Worm (Caenorhabditis elegans) whole organism, L2 larva: Measurements from ENCODE around the gene C27H5.2.

Source experiments
- C34F6.9 ChIP-seq: fragments of 150-350 bp; optimal IDR thresholded peaks from 2 replicates; lab custom pipeline; 2014; ENCODE audit warnings: missing biosample characterization, missing genetic modification characterization
- F13H6.1 ChIP-seq: sonication (generic microtip); optimal IDR thresholded peaks from 2 replicates; lab custom pipeline; 2016; ENCODE audit warnings: missing genetic modification characterization, missing compliant biosample characterization
- R02D3.7 ChIP-seq: fragments of 150-350 bp; optimal IDR thresholded peaks from 2 replicates; lab custom pipeline; 2014; ENCODE audit warnings: missing biosample characterization, missing genetic modification characterization
- Y55F3AM.14 ChIP-seq: fragments of 200-800 bp; sonication (Bioruptor generic); optimal IDR thresholded peaks from 2 replicates; lab custom pipeline; 2018; ENCODE audit warnings: mild to moderate bottlenecking, missing genetic modification characterization, missing compliant biosample characterization
- alr-1 ChIP-seq: fragments of 150-350 bp; optimal IDR thresholded peaks from 2 replicates; lab custom pipeline; 2014; ENCODE audit warnings: missing biosample characterization, missing genetic modification characterization
- aly-2 ChIP-seq: fragments of 150-350 bp; optimal IDR thresholded peaks from 2 replicates; lab custom pipeline; 2014; ENCODE audit warnings: missing biosample characterization, missing genetic modification characterization
- ama-1 ChIP-seq: fragments of 150-350 bp; optimal IDR thresholded peaks from 2 replicates; lab custom pipeline; 2018; ENCODE audit warnings: inconsistent platforms
- ceh-16 ChIP-seq: fragments of 150-350 bp; optimal IDR thresholded peaks from 2 replicates; lab custom pipeline; 2014; ENCODE audit warnings: missing biosample characterization, missing genetic modification characterization
- ceh-82 ChIP-seq: fragments of 150-350 bp; optimal IDR thresholded peaks from 2 replicates; lab custom pipeline; 2014; ENCODE audit warnings: missing biosample characterization, missing genetic modification characterization
- crh-2 ChIP-seq: sonication (generic microtip); optimal IDR thresholded peaks from 2 replicates; lab custom pipeline; 2017; ENCODE audit warnings: missing biosample characterization, missing genetic modification characterization
- dmd-4 ChIP-seq: sonication (generic microtip); optimal IDR thresholded peaks from 2 replicates; lab custom pipeline; 2017; ENCODE audit warnings: missing biosample characterization, missing genetic modification characterization
- egl-27 ChIP-seq: sonication (generic microtip); optimal IDR thresholded peaks from 3 replicates; lab custom pipeline; 2017; ENCODE audit warnings: missing biosample characterization, missing genetic modification reagents, missing genetic modification characterization
- elt-1 ChIP-seq: fragments of 150-350 bp; optimal IDR thresholded peaks from 2 replicates; lab custom pipeline; 2014; ENCODE audit warnings: missing biosample characterization, missing genetic modification characterization
- elt-3 ChIP-seq: sonication (generic microtip); optimal IDR thresholded peaks from 2 replicates; lab custom pipeline; 2017; ENCODE audit warnings: missing biosample characterization, missing genetic modification characterization
- fos-1 ChIP-seq: fragments of 150-350 bp; optimal IDR thresholded peaks from 2 replicates; lab custom pipeline; 2014; ENCODE audit warnings: missing biosample characterization, missing genetic modification characterization
- lin-11 ChIP-seq: fragments of 150-350 bp; sonication (generic microtip); optimal IDR thresholded peaks from 2 replicates; lab custom pipeline; 2014; ENCODE audit warnings: missing biosample characterization, missing genetic modification characterization, inconsistent platforms, mixed read lengths
- lin-39 ChIP-seq: fragments of 150-350 bp; optimal IDR thresholded peaks from 2 replicates; lab custom pipeline; 2014; ENCODE audit warnings: missing biosample characterization, missing genetic modification reagents, missing genetic modification characterization
- lsy-2 ChIP-seq, 2 experiments: fragments of 150-350 bp in 1 of 2; sonication (generic microtip) in 1 of 2; optimal IDR thresholded peaks; 2 replicates each; lab custom pipeline; 2014 to 2017; ENCODE audit warnings: missing biosample characterization in 2 of 2, missing genetic modification characterization in 2 of 2
- mab-5 ChIP-seq: fragments of 150-350 bp; optimal IDR thresholded peaks from 2 replicates; lab custom pipeline; 2014; ENCODE audit warnings: missing biosample characterization, missing genetic modification characterization
- mbf-1 ChIP-seq: sonication (generic microtip); optimal IDR thresholded peaks from 2 replicates; lab custom pipeline; 2017; ENCODE audit warnings: missing biosample characterization, missing genetic modification characterization
- nhr-10 ChIP-seq: sonication (generic microtip); optimal IDR thresholded peaks from 2 replicates; lab custom pipeline; 2017; ENCODE audit warnings: missing biosample characterization, missing genetic modification characterization
- nhr-12 ChIP-seq: fragments of 150-350 bp; optimal IDR thresholded peaks from 2 replicates; lab custom pipeline; 2014; ENCODE audit warnings: missing biosample characterization, missing genetic modification characterization
- nhr-129 ChIP-seq: fragments of 150-350 bp; optimal IDR thresholded peaks from 2 replicates; lab custom pipeline; 2014; ENCODE audit warnings: missing biosample characterization, missing genetic modification characterization
- nhr-21 ChIP-seq: fragments of 150-350 bp; optimal IDR thresholded peaks from 2 replicates; lab custom pipeline; 2014; ENCODE audit warnings: missing biosample characterization, missing genetic modification characterization
- nhr-237 ChIP-seq: fragments of 150-350 bp; optimal IDR thresholded peaks from 2 replicates; lab custom pipeline; 2014; ENCODE audit warnings: missing biosample characterization, missing genetic modification characterization
- nhr-25 ChIP-seq: fragments of 150-350 bp; sonication (generic microtip); optimal IDR thresholded peaks from 3 replicates; lab custom pipeline; 2014; ENCODE audit warnings: missing biosample characterization, missing genetic modification characterization
- nhr-77 ChIP-seq: fragments of 150-350 bp; optimal IDR thresholded peaks from 2 replicates; lab custom pipeline; 2014; ENCODE audit warnings: missing biosample characterization, missing genetic modification characterization
- peb-1 ChIP-seq: fragments of 150-350 bp; optimal IDR thresholded peaks from 2 replicates; lab custom pipeline; 2014; ENCODE audit warnings: missing biosample characterization, missing genetic modification characterization
- sem-4 ChIP-seq: fragments of 150-350 bp; optimal IDR thresholded peaks from 2 replicates; lab custom pipeline; 2014; ENCODE audit warnings: missing biosample characterization, missing genetic modification reagents, missing genetic modification characterization
- skn-1 ChIP-seq: sonication (generic microtip); optimal IDR thresholded peaks from 2 replicates; lab custom pipeline; 2017; ENCODE audit warnings: missing biosample characterization, missing genetic modification characterization
- sma-3 ChIP-seq: sonication (generic microtip); optimal IDR thresholded peaks from 2 replicates; lab custom pipeline; 2016; ENCODE audit warnings: missing genetic modification reagents, missing genetic modification characterization, missing compliant biosample characterization
- sma-9 ChIP-seq, 2 experiments: fragments of 150-350 bp in 1 of 2; sonication (generic microtip) in 1 of 2; optimal IDR thresholded peaks; 2 replicates each; lab custom pipeline; 2014 to 2016; ENCODE audit warnings: missing genetic modification characterization in 2 of 2, mild to moderate bottlenecking in 1 of 2, missing biosample characterization in 1 of 2, missing compliant biosample characterization in 1 of 2, missing genetic modification reagents in 1 of 2, moderate library complexity in 1 of 2
- snpc-4 ChIP-seq: fragments of 150-350 bp; optimal IDR thresholded peaks from 2 replicates; lab custom pipeline; 2014; ENCODE audit warnings: missing biosample characterization, missing genetic modification characterization
- unc-39 ChIP-seq: fragments of 150-350 bp; optimal IDR thresholded peaks from 2 replicates; lab custom pipeline; 2014; ENCODE audit warnings: missing biosample characterization, missing genetic modification characterization
- unc-55 ChIP-seq: fragments of 150-350 bp; sonication (generic microtip); optimal IDR thresholded peaks from 3 replicates; lab custom pipeline; 2014; ENCODE audit warnings: missing biosample characterization, missing genetic modification reagents, missing genetic modification characterization
- zag-1 ChIP-seq: fragments of 150-350 bp; optimal IDR thresholded peaks from 2 replicates; lab custom pipeline; 2014; ENCODE audit warnings: missing biosample characterization, missing genetic modification characterization
- ztf-1 ChIP-seq: fragments of 200-800 bp; sonication (Bioruptor generic); conservative IDR thresholded peaks from 2 replicates; pipeline ENCODE4 v1.3.6; 2022; ENCODE audit warnings: missing genetic modification characterization, missing compliant biosample characterization
- ztf-11 ChIP-seq: sonication (generic microtip); optimal IDR thresholded peaks from 2 replicates; lab custom pipeline; 2017; ENCODE audit warnings: missing biosample characterization, missing genetic modification characterization
- ztf-4 ChIP-seq: fragments of 150-350 bp; optimal IDR thresholded peaks from 2 replicates; lab custom pipeline; 2014; ENCODE audit warnings: missing biosample characterization, missing genetic modification characterization

C27H5.2 gene

DNA sequence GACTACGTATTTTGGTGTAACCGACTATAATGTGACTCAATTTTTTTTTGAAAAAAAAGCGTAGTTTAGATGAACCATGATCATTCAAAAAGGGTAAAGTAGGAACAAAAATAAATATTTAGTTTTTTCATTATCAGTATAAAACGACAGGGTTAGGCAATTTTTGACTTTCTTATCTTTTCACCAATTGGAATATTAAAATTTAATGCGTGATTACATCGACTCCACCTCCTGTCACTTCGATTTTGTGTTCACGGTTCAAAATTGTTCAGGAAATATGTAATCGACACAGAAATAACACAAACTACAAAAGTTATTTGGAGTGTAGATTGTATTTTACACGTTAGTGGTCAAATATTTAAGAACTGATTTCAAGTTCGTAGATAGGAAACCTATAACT is 11.4 kb downstream of the C27H5.2 start:
- peak; percentile 81 for TF ChIP-seq fos-1 (tag; lab: Kevin White, UChicago)
- no peak for TF ChIP-seq snpc-4
- TF ChIP-seq crh-2 (tag; lab: Kevin White, UChicago) = peak; percentile 21
- TF ChIP-seq lin-39 (tag; lab: Kevin White, UChicago) = no peak
- no peak for TF ChIP-seq zag-1 (tag; lab: Kevin White, UChicago)
- no peak for TF ChIP-seq sma-3 (GFP tag; lab: Kevin White, UChicago)
- TF ChIP-seq egl-27 (tag; lab: Kevin White, UChicago) = no peak
- TF ChIP-seq unc-55 (GFP tag; lab: Kevin White, UChicago) = no peak
- TF ChIP-seq nhr-129 = no peak
- no peak for TF ChIP-seq nhr-21 (tag; lab: Kevin White, UChicago)
- no peak for TF ChIP-seq Y55F3AM.14 (GFP tag; lab: Kevin White, UChicago)
- TF ChIP-seq nhr-10 = no peak
- TF ChIP-seq dmd-4 (tag; lab: Kevin White, UChicago) = no peak
- TF ChIP-seq elt-1 = no peak
- no peak for TF ChIP-seq nhr-12 (tag; lab: Kevin White, UChicago)
- no peak for TF ChIP-seq nhr-25
- peak; percentile 46 for TF ChIP-seq sma-9 (GFP tag; optimal IDR thresholded peaks at IDR 0.05; lab: Kevin White, UChicago)
- TF ChIP-seq sma-9 (tag; optimal IDR thresholded peaks at IDR 0.05; lab: Kevin White, UChicago) = no peak
- no peak for TF ChIP-seq ztf-4 (tag; lab: Kevin White, UChicago)
- no peak for TF ChIP-seq sem-4 (tag; lab: Kevin White, UChicago)
- no peak for TF ChIP-seq lsy-2 (tag; optimal IDR thresholded peaks at IDR 0.05; lab: Kevin White, UChicago)
- no peak for TF ChIP-seq aly-2 (tag; lab: Kevin White, UChicago)
- no peak for TF ChIP-seq nhr-237 (tag; lab: Kevin White, UChicago)
- TF ChIP-seq lin-11 (tag; lab: Kevin White, UChicago) = no peak
- TF ChIP-seq R02D3.7 (tag; lab: Kevin White, UChicago) = no peak
- no peak for TF ChIP-seq mbf-1

DNA sequence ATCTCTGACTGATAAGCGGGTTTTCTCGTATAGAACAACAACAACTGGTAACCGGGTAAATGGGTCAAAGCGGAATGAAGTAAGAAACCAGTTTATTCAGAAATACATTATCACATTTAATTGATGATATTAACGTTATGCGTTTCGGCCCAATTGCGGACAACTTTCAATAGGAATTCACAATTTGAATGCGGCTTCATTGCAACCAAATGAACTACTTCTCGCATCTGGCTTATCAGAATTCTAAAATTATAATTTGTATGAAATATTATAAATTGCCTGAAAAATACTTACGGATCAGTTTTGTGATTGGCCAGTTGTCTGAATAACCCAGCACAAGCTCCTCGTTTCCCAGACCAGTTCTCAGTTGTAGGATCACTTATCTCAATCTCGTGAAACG is 13.3 kb downstream of the C27H5.2 start, which contains the start of gene col-36:
Gene col-36 (minus strand): TSS at position 101 of the 400 bp plus-strand sequence.
- TF ChIP-seq nhr-10 = no peak
- TF ChIP-seq lin-11 (tag; lab: Kevin White, UChicago) = no peak
- no peak for TF ChIP-seq fos-1 (tag; lab: Kevin White, UChicago)
- no peak for TF ChIP-seq C34F6.9 (tag; lab: Kevin White, UChicago)
- TF ChIP-seq nhr-21 (tag; lab: Kevin White, UChicago) = no peak
- no peak for TF ChIP-seq mbf-1
- TF ChIP-seq sem-4 (tag; lab: Kevin White, UChicago) = no peak
- TF ChIP-seq crh-2 (tag; lab: Kevin White, UChicago) = no peak
- no peak for TF ChIP-seq ceh-16 (tag; lab: Kevin White, UChicago)
- TF ChIP-seq lsy-2 (tag; optimal IDR thresholded peaks at IDR 0.05; lab: Kevin White, UChicago) = no peak
- no peak for TF ChIP-seq ztf-11 (tag; lab: Kevin White, UChicago)
- TF ChIP-seq F13H6.1 (tag; lab: Kevin White, UChicago) = no peak
- TF ChIP-seq ama-1 = no peak
- TF ChIP-seq mab-5 (tag; lab: Kevin White, UChicago) = no peak
- no peak for TF ChIP-seq nhr-129
- no peak for TF ChIP-seq elt-1
- no peak for TF ChIP-seq nhr-77 (tag; lab: Kevin White, UChicago)
- TF ChIP-seq elt-3 (tag; lab: Kevin White, UChicago) = no peak

DNA sequence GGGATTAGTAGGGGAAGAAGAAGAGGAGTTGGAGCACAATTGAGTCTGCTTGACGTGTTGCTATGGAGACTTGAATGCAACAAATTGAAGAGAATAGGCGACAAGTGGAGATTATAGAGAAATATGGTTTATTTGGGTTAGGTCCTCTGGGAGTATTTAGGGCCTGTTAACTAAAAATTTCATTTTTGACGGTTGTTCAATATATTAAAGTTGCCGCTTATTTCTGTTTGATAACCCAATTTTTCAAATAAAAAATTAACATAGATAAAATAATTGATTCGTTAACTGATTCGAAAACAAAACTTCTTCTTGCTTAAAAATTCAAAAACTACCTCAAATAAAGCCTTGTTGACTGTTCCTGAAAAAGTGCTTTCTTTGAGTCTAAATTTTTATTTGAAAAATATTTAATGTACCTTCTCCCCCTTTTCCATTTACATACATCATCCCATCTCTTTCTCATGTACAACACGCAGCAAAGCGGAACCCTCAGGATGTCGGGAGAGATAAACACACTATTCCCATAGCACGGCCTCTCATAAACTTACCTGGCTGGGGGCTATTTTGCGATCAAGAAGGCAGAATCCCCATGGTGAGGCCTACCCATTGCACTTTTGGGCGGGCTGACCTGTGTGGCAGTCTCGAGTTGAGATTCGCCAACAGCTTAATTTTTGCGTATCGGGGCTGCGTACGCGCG is 16.1 kb downstream of the C27H5.2 start, which contains the start of gene dyf-13:
Gene dyf-13 (minus strand): TSS at position 51 of the 694 bp plus-strand sequence.
- TF ChIP-seq ztf-4 (tag; lab: Kevin White, UChicago) (no peak), nhr-237 (tag; lab: Kevin White, UChicago) (no peak), unc-55 (GFP tag; lab: Kevin White, UChicago) (no peak), sma-3 (GFP tag; lab: Kevin White, UChicago) (no peak), skn-1 (tag; lab: Kevin White, UChicago) (no peak), nhr-21 (tag; lab: Kevin White, UChicago) (no peak)

DNA sequence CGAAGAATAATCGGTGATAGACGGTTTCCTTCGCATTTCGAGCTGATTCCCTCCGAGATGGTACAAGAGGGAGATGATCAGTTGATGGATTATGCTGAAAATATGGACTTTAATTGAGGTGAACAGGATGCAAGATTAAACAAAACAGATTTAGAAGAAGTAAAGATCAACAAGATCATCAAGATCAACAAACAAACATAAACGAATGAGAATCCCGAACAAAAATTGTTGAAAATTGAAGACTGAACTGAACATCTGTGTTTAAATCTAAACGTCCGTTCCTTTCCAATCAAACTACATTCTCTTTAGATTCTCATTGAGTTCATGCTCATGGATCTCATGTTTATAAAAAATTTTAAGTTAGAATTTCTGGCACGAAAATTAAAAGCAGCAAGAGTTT is 19.5 kb downstream of the C27H5.2 start, which contains the start of gene glc-4:
Gene glc-4 (minus strand): TSS at position 101 of the 400 bp plus-strand sequence.
- TF ChIP-seq dmd-4 (tag; lab: Kevin White, UChicago) (no peak), zag-1 (tag; lab: Kevin White, UChicago) (no peak), elt-1 (no peak), ztf-4 (tag; lab: Kevin White, UChicago) (no peak), ceh-82 (tag; lab: Kevin White, UChicago) (no peak), R02D3.7 (tag; lab: Kevin White, UChicago) (no peak), unc-39 (tag; lab: Kevin White, UChicago) (no peak), crh-2 (tag; lab: Kevin White, UChicago) (no peak), mbf-1 (no peak), ztf-1 (GFP tag; lab: Robert Waterston, UW) (no peak), alr-1 (no peak), peb-1 (no peak), ama-1 (no peak)
